Fruit fly (Drosophila melanogaster) whole organism, wandering third instar larva: ENCODE results near the gene Yp1.

Source experiments
- Abd-B ChIP-seq: fragments of >200 bp; optimal IDR thresholded peaks from 2 replicates; lab custom pipeline; 2017; ENCODE audit warnings: missing biosample characterization, missing genetic modification characterization
- Dfd ChIP-seq: fragments of >200 bp; optimal IDR thresholded peaks from 2 replicates; lab custom pipeline; 2017; ENCODE audit warnings: missing biosample characterization, missing genetic modification characterization
- N ChIP-seq: fragments of >200 bp; optimal IDR thresholded peaks from 2 replicates; lab custom pipeline; 2018; ENCODE audit warnings: missing biosample characterization, missing external identifiers, missing genetic modification characterization
- usp ChIP-seq: fragments of >200 bp; optimal IDR thresholded peaks from 2 replicates; lab custom pipeline; 2017; ENCODE audit warnings: missing biosample characterization, missing genetic modification characterization

DNA sequence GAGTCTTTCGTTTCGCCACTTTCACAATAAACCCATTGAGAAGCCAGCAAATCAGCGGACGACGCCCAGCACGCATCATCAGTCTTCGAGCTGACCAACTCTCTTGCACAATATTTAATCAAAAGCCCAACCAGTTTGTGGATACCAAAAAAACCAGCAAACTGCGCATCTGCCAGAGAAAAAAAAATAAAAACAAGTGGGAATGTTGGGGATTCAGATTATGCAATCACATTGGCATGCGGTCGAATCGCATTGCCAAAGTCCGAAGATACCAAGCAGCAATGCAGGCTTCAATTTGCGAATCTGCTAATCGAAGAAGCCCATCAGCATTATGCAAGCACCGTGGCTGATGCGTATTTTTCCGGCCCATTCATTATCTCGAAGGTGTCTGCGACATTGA, 6.9 kb upstream of the Yp1 start:
- TF ChIP-seq Dfd (GFP tag; lab: Kevin White, UChicago) (no peak), Abd-B (no peak), usp (no peak), N (no peak)
